Worm (Caenorhabditis elegans) whole organism, late embryonic: Measurements from ENCODE around the gene nsph-1.1.

Source experiments
- C08G9.2 ChIP-seq: sonication (generic microtip); optimal IDR thresholded peaks from 2 replicates; lab custom pipeline; 2016; ENCODE audit warnings: mild to moderate bottlenecking, missing genetic modification characterization, moderate library complexity, missing compliant biosample characterization
- F13H6.1 ChIP-seq: sonication (generic microtip); optimal IDR thresholded peaks from 2 replicates; lab custom pipeline; 2016; ENCODE audit warnings: missing genetic modification characterization, missing compliant biosample characterization
- K09A11.1 ChIP-seq: sonication (generic microtip); optimal IDR thresholded peaks from 2 replicates; lab custom pipeline; 2017; ENCODE audit warnings: antibody characterized with exemption, mild to moderate bottlenecking, missing genetic modification characterization, missing compliant biosample characterization; ENCODE audit not compliant: insufficient read depth
- T23F11.4 ChIP-seq: fragments of 200-800 bp; sonication (Bioruptor generic); optimal IDR thresholded peaks from 2 replicates; lab custom pipeline; 2018; ENCODE audit warnings: mild to moderate bottlenecking, missing genetic modification characterization, missing compliant biosample characterization
- Y22D7AL.16 ChIP-seq: sonication (generic microtip); optimal IDR thresholded peaks from 2 replicates; lab custom pipeline; 2016; ENCODE audit warnings: missing genetic modification characterization, missing compliant biosample characterization
- ahr-1 ChIP-seq: sonication (generic microtip); optimal IDR thresholded peaks from 2 replicates; lab custom pipeline; 2016; ENCODE audit warnings: missing genetic modification characterization, missing compliant biosample characterization
- ceh-14 ChIP-seq: sonication (generic microtip); optimal IDR thresholded peaks from 2 replicates; lab custom pipeline; 2016; ENCODE audit warnings: missing genotype, missing genetic modification characterization, missing compliant biosample characterization
- ceh-2 ChIP-seq: sonication (generic microtip); optimal IDR thresholded peaks from 2 replicates; lab custom pipeline; 2016; ENCODE audit warnings: missing genotype, missing genetic modification characterization, missing compliant biosample characterization
- ceh-22 ChIP-seq: sonication (generic microtip); optimal IDR thresholded peaks from 2 replicates; lab custom pipeline; 2017; ENCODE audit warnings: missing biosample characterization, missing genetic modification characterization
- ceh-30 ChIP-seq: fragments of 150-350 bp; optimal IDR thresholded peaks from 2 replicates; lab custom pipeline; 2014; ENCODE audit warnings: missing biosample characterization, missing genetic modification characterization
- ceh-31 ChIP-seq: sonication (generic microtip); optimal IDR thresholded peaks from 2 replicates; lab custom pipeline; 2016; ENCODE audit warnings: missing genetic modification characterization, missing compliant biosample characterization
- ceh-34 ChIP-seq: sonication (generic microtip); optimal IDR thresholded peaks from 2 replicates; lab custom pipeline; 2016; ENCODE audit warnings: mild to moderate bottlenecking, missing genetic modification characterization, missing compliant biosample characterization
- ceh-6 ChIP-seq: fragments of 200-800 bp; sonication (Bioruptor generic); optimal IDR thresholded peaks from 2 replicates; lab custom pipeline; 2018; ENCODE audit warnings: mild to moderate bottlenecking, missing genetic modification characterization, missing compliant biosample characterization
- elt-2 ChIP-seq: sonication (generic microtip); optimal IDR thresholded peaks from 2 replicates; lab custom pipeline; 2016; ENCODE audit warnings: missing genetic modification reagents, missing genetic modification characterization, missing compliant biosample characterization
- fkh-6 ChIP-seq: sonication (generic microtip); optimal IDR thresholded peaks from 2 replicates; lab custom pipeline; 2016; ENCODE audit warnings: missing genetic modification characterization, missing compliant biosample characterization
- hlh-13 ChIP-seq: fragments of 200-800 bp; sonication (Bioruptor generic); optimal IDR thresholded peaks from 2 replicates; lab custom pipeline; 2018; ENCODE audit warnings: mild to moderate bottlenecking, missing genetic modification characterization, missing compliant biosample characterization
- hlh-15 ChIP-seq: sonication (generic microtip); optimal IDR thresholded peaks from 2 replicates; lab custom pipeline; 2016; ENCODE audit warnings: missing genetic modification characterization, missing compliant biosample characterization
- hlh-6 ChIP-seq: sonication (generic microtip); optimal IDR thresholded peaks from 2 replicates; lab custom pipeline; 2016; ENCODE audit warnings: missing genotype, missing genetic modification characterization, missing compliant biosample characterization
- lin-11 ChIP-seq: fragments of 200-800 bp; sonication (Bioruptor generic); optimal IDR thresholded peaks from 2 replicates; lab custom pipeline; 2018; ENCODE audit warnings: mild to moderate bottlenecking, missing genetic modification characterization, missing compliant biosample characterization
- madf-2 ChIP-seq: sonication (generic microtip); optimal IDR thresholded peaks from 2 replicates; lab custom pipeline; 2017; ENCODE audit warnings: missing genetic modification characterization, missing compliant biosample characterization
- nfya-1 ChIP-seq: sonication (generic microtip); optimal IDR thresholded peaks from 2 replicates; lab custom pipeline; 2017; ENCODE audit warnings: missing genetic modification characterization, mild to moderate bottlenecking, missing compliant biosample characterization, antibody characterized with exemption, moderate library complexity
- nhr-232 ChIP-seq: sonication (generic microtip); optimal IDR thresholded peaks from 2 replicates; lab custom pipeline; 2016; ENCODE audit warnings: missing genetic modification characterization, missing compliant biosample characterization
- npax-4 ChIP-seq: sonication (generic microtip); optimal IDR thresholded peaks from 2 replicates; lab custom pipeline; 2016; ENCODE audit warnings: missing genetic modification characterization, missing compliant biosample characterization
- pat-9 ChIP-seq: fragments of 200-800 bp; sonication (Bioruptor generic); optimal IDR thresholded peaks from 2 replicates; lab custom pipeline; 2018; ENCODE audit warnings: mild to moderate bottlenecking, missing genetic modification characterization, moderate library complexity, missing compliant biosample characterization
- pax-1 ChIP-seq: fragments of 150-350 bp; optimal IDR thresholded peaks from 2 replicates; lab custom pipeline; 2014; ENCODE audit warnings: missing biosample characterization, missing genetic modification characterization
- pha-2 ChIP-seq: sonication (generic microtip); optimal IDR thresholded peaks from 2 replicates; lab custom pipeline; 2017; ENCODE audit warnings: mild to moderate bottlenecking, missing genetic modification characterization, missing compliant biosample characterization
- pqm-1 ChIP-seq: sonication (generic microtip); optimal IDR thresholded peaks from 2 replicates; lab custom pipeline; 2016; ENCODE audit warnings: missing genetic modification characterization, missing compliant biosample characterization
- ref-2 ChIP-seq: sonication (generic microtip); optimal IDR thresholded peaks from 2 replicates; lab custom pipeline; 2016; ENCODE audit warnings: missing genetic modification characterization, missing compliant biosample characterization
- rnt-1 ChIP-seq: sonication (generic microtip); optimal IDR thresholded peaks from 2 replicates; lab custom pipeline; 2016; ENCODE audit warnings: missing genetic modification characterization, missing compliant biosample characterization
- sdc-2 ChIP-seq: sonication (generic microtip); optimal IDR thresholded peaks from 2 replicates; lab custom pipeline; 2016; ENCODE audit warnings: missing genotype, missing genetic modification characterization, missing compliant biosample characterization
- sox-4 ChIP-seq: sonication (generic microtip); optimal IDR thresholded peaks from 2 replicates; lab custom pipeline; 2017; ENCODE audit warnings: mild to moderate bottlenecking, missing genetic modification characterization, inconsistent platforms, missing compliant biosample characterization
- syd-9 ChIP-seq: sonication (generic microtip); optimal IDR thresholded peaks from 2 replicates; lab custom pipeline; 2016; ENCODE audit warnings: mild to moderate bottlenecking, missing genetic modification characterization, moderate library complexity, missing compliant biosample characterization
- tbx-2 ChIP-seq: sonication (generic microtip); optimal IDR thresholded peaks from 2 replicates; lab custom pipeline; 2016; ENCODE audit warnings: missing genetic modification characterization, missing compliant biosample characterization
- ttx-3 ChIP-seq: sonication (generic microtip); optimal IDR thresholded peaks from 2 replicates; lab custom pipeline; 2016; ENCODE audit warnings: missing genetic modification reagents, missing genetic modification characterization, missing compliant biosample characterization
- unc-42 ChIP-seq: sonication (generic microtip); optimal IDR thresholded peaks from 2 replicates; lab custom pipeline; 2016; ENCODE audit warnings: missing genotype, missing genetic modification characterization, missing compliant biosample characterization
- unc-55 ChIP-seq: sonication (generic microtip); optimal IDR thresholded peaks from 2 replicates; lab custom pipeline; 2017; ENCODE audit warnings: missing biosample characterization, missing genetic modification reagents, missing genetic modification characterization
- zip-5 ChIP-seq: sonication (generic microtip); optimal IDR thresholded peaks from 2 replicates; lab custom pipeline; 2016; ENCODE audit warnings: missing genetic modification characterization, missing compliant biosample characterization

nsph-1.1 gene

DNA sequence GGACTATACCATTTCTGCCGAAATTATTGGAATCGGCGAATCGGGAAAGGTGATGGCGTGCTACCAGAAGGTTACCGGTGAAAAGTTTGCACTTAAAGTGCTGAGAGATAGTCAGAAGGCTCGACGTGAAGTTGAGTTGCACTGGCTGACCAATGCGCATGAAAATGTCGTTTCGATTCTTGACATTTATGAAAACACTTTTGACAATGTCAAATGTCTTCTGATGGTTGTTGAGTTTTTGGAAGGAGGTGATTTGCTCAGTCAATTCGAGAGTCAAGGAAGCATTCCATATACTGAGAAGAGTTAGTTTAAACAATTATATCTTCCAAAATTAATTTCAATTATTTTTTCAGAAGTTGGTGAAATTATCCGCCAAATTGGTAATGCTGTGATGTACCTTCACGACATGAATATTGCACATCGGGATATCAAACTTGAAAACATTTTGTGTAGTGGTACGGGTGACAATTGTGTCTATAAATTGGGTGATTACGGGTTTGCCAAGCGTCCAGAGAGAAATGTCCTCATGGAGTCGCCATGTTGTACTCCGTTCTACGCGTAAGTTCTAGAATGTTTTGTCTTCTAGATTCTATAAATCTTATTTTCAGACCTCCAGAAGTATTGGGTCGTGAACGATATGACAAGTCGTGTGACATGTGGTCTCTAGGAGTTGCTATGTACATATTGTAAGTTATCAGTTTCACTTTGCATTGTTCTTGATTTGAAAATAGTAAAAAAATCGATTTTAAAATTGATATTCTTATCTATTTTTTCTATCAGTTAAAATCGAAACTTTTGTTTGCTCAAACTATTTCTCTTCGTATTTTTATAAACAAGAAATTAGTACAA is 20.9 kb upstream of the nsph-1.1 start:
- TF ChIP-seq Y22D7AL.16 (tag; lab: Kevin White, UChicago) (no peak), unc-42 (tag; lab: Kevin White, UChicago) (no peak)

ce11 chrII:8746298-8746775 is 20.2 kb upstream of the nsph-1.1 start:
- TF ChIP-seq hlh-6 (tag; lab: Kevin White, UChicago) (no peak), tbx-2 (tag; lab: Kevin White, UChicago) (no peak), hlh-15 (no peak), syd-9 (tag; lab: Kevin White, UChicago) (no peak), fkh-6 (no peak), elt-2 (tag; lab: Kevin White, UChicago) (no peak), unc-55 (no peak), nhr-232 (tag; lab: Kevin White, UChicago) (no peak), ttx-3 (tag; lab: Kevin White, UChicago) (no peak), hlh-13 (GFP tag; lab: Kevin White, UChicago) (no peak), ref-2 (tag; lab: Kevin White, UChicago) (no peak), ceh-30 (tag; lab: Kevin White, UChicago) (no peak)

ce11 chrII:8747246-8747938 is 19.2 kb upstream of the nsph-1.1 start:
- no peak for TF ChIP-seq C08G9.2
- TF ChIP-seq madf-2 (tag; lab: Kevin White, UChicago): peak; percentile 20
- TF ChIP-seq ref-2 (tag; lab: Kevin White, UChicago): peak; percentile 38
- TF ChIP-seq F13H6.1 (tag; lab: Kevin White, UChicago): no peak
- no peak for TF ChIP-seq K09A11.1 (tag; lab: Kevin White, UChicago)
- TF ChIP-seq sox-4: no peak
- no peak for TF ChIP-seq nfya-1
- peak; percentile 77 for TF ChIP-seq unc-55
- TF ChIP-seq pax-1: no peak
- TF ChIP-seq tbx-2 (tag; lab: Kevin White, UChicago): peak; percentile 19
- no peak for TF ChIP-seq ceh-31 (tag; lab: Kevin White, UChicago)
- TF ChIP-seq, all 69 proteins: peak for 4

ce11 chrII:8747939-8748352 is 18.6 kb upstream of the nsph-1.1 start:
- peak; percentile 33 for TF ChIP-seq elt-2 (tag; lab: Kevin White, UChicago)
- peak; percentile 52 for TF ChIP-seq tbx-2 (tag; lab: Kevin White, UChicago)
- TF ChIP-seq pqm-1 (tag; lab: Kevin White, UChicago): no peak
- no peak for TF ChIP-seq madf-2 (tag; lab: Kevin White, UChicago)
- peak; percentile 27 for TF ChIP-seq ceh-6 (GFP tag; lab: Kevin White, UChicago)
- TF ChIP-seq ceh-14: no peak
- peak; percentile 34 for TF ChIP-seq T23F11.4 (GFP tag; lab: Kevin White, UChicago)
- TF ChIP-seq unc-42 (tag; lab: Kevin White, UChicago): peak; percentile 60
- peak; percentile 59 for TF ChIP-seq nfya-1
- no peak for TF ChIP-seq Y22D7AL.16 (tag; lab: Kevin White, UChicago)
- no peak for TF ChIP-seq npax-4 (tag; lab: Kevin White, UChicago)
- peak; percentile 43 for TF ChIP-seq pha-2 (tag; lab: Kevin White, UChicago)
- TF ChIP-seq ceh-34: peak; percentile 68
- TF ChIP-seq pax-1: peak; percentile 24
- peak; percentile 28 for TF ChIP-seq ref-2 (tag; lab: Kevin White, UChicago)
- TF ChIP-seq ceh-2 (tag; lab: Kevin White, UChicago): peak; percentile 56
- peak; percentile 50 for TF ChIP-seq unc-55
- TF ChIP-seq ahr-1 (tag; lab: Kevin White, UChicago): no peak
- TF ChIP-seq pat-9 (tag; lab: Kevin White, UChicago): no peak
- peak; percentile 14 for TF ChIP-seq rnt-1 (tag; lab: Kevin White, UChicago)
- no peak for TF ChIP-seq ceh-22 (tag; lab: Kevin White, UChicago)
- TF ChIP-seq F13H6.1 (tag; lab: Kevin White, UChicago): no peak
- TF ChIP-seq sdc-2 (tag; lab: Kevin White, UChicago): no peak
- no peak for TF ChIP-seq ceh-31 (tag; lab: Kevin White, UChicago)
- no peak for TF ChIP-seq hlh-13 (GFP tag; lab: Kevin White, UChicago)
- TF ChIP-seq lin-11: no peak
- TF ChIP-seq zip-5 (tag; lab: Kevin White, UChicago): no peak
- TF ChIP-seq, all 69 proteins: peak for 13
